Worm (Caenorhabditis elegans) whole organism, L1 larva: Measurements from ENCODE around the gene str-82.

Source experiments
- ama-1 ChIP-seq: fragments of 150-350 bp; optimal IDR thresholded peaks from 2 replicates; lab custom pipeline; 2014
- blmp-1 ChIP-seq: fragments of 150-350 bp; optimal IDR thresholded peaks from 2 replicates; lab custom pipeline; 2014; ENCODE audit warnings: missing biosample characterization, missing genetic modification characterization
- ceh-63 ChIP-seq: fragments of 200-800 bp; sonication (Bioruptor generic); optimal IDR thresholded peaks from 2 replicates; lab custom pipeline; 2018; ENCODE audit warnings: mild to moderate bottlenecking, missing genetic modification characterization, missing compliant biosample characterization
- ceh-82 ChIP-seq, 3 experiments: fragments of 150-350 bp in 1 of 3; sonication (generic microtip) in 2 of 3; optimal IDR thresholded peaks; 2 replicates each; lab custom pipeline; 2014 to 2017; ENCODE audit warnings: missing biosample characterization in 3 of 3, missing genetic modification characterization in 3 of 3
- ceh-88 ChIP-seq: fragments of 200-800 bp; sonication (Bioruptor generic); IDR thresholded peaks from 2 replicates; pipeline ENCODE4 v1.3.6; 2022; ENCODE audit warnings: missing genetic modification characterization, missing compliant biosample characterization
- ceh-90 ChIP-seq: sonication (generic microtip); optimal IDR thresholded peaks from 2 replicates; lab custom pipeline; 2016; ENCODE audit warnings: missing genetic modification characterization, missing compliant biosample characterization
- egl-13 ChIP-seq: sonication (generic microtip); optimal IDR thresholded peaks from 2 replicates; lab custom pipeline; 2016; ENCODE audit warnings: missing genotype, missing genetic modification reagents, missing genetic modification characterization, missing compliant biosample characterization
- elt-3 ChIP-seq, 6 experiments: fragments of 150-350 bp in 1 of 6; sonication (generic microtip); optimal IDR thresholded peaks; 2 replicates each; lab custom pipeline; 2017 to 2018; ENCODE audit warnings: missing biosample characterization in 6 of 6, missing genetic modification characterization in 6 of 6, inconsistent platforms in 1 of 6
- nhr-76 ChIP-seq: sonication (generic microtip); optimal IDR thresholded peaks from 2 replicates; lab custom pipeline; 2017; ENCODE audit warnings: missing biosample characterization, missing genetic modification characterization
- sptf-1 ChIP-seq: fragments of 150-350 bp; optimal IDR thresholded peaks from 2 replicates; lab custom pipeline; 2014; ENCODE audit warnings: missing biosample characterization, missing genetic modification characterization
- unc-130 ChIP-seq: fragments of 150-350 bp; optimal IDR thresholded peaks from 2 replicates; lab custom pipeline; 2017; ENCODE audit warnings: missing biosample characterization, missing genetic modification characterization, inconsistent platforms
- unc-62 ChIP-seq: fragments of 150-350 bp; optimal IDR thresholded peaks from 2 replicates; lab custom pipeline; 2014; ENCODE audit warnings: missing biosample characterization, missing genetic modification reagents, missing genetic modification characterization
- ztf-11 ChIP-seq, 2 experiments: sonication (generic microtip); optimal IDR thresholded peaks; 2 replicates each; lab custom pipeline; 2016 to 2017; ENCODE audit warnings: missing genetic modification characterization in 2 of 2, missing biosample characterization in 1 of 2, missing compliant biosample characterization in 1 of 2
- ztf-4 ChIP-seq: fragments of 150-350 bp; optimal IDR thresholded peaks from 2 replicates; lab custom pipeline; 2014; ENCODE audit warnings: missing biosample characterization, missing genetic modification characterization

ce11 chrV:3987616-3988015 lies 13.2 kb downstream of the str-82 start, which contains the start of gene nlp-28:
- TF ChIP-seq ceh-90: no peak
- no peak for TF ChIP-seq ztf-4
- peak in 1 of 6 experiments; percentile 53 for TF ChIP-seq elt-3 (tag; optimal IDR thresholded peaks at IDR 0.05; lab: Kevin White, UChicago)
- TF ChIP-seq unc-62 (GFP tag; lab: Kevin White, UChicago): no peak
- TF ChIP-seq ceh-82 (tag; optimal IDR thresholded peaks at IDR 0.05; lab: Kevin White, UChicago): no peak
- TF ChIP-seq ama-1 (lab: Kevin White, UChicago): no peak
- TF ChIP-seq egl-13: no peak
- no peak for TF ChIP-seq sptf-1 (tag; lab: Kevin White, UChicago)
- no peak for TF ChIP-seq ceh-88 (GFP tag; lab: Robert Waterston, UW)
- TF ChIP-seq blmp-1 (tag; lab: Kevin White, UChicago): no peak
- TF ChIP-seq ceh-63 (GFP tag; lab: Kevin White, UChicago): no peak
- no peak for TF ChIP-seq ztf-11 (tag; optimal IDR thresholded peaks at IDR 0.05; lab: Kevin White, UChicago)
- TF ChIP-seq unc-130 (tag; lab: Kevin White, UChicago): no peak
- TF ChIP-seq nhr-76 (tag; lab: Kevin White, UChicago): no peak
